Fruit fly (Drosophila melanogaster) whole organism, embryonic: ENCODE data around the gene CG10863.

Experiments
- ATbp ChIP-seq: fragments of 200-800 bp; sonication (Bioruptor generic); optimal IDR thresholded peaks from 2 replicates; lab custom pipeline; 2017; ENCODE audit warnings: missing biosample characterization, mild to moderate bottlenecking, missing genetic modification characterization, missing genetic modification reagents
- CG10147 ChIP-seq: fragments of 200-800 bp; sonication (Bioruptor generic); optimal IDR thresholded peaks from 2 replicates; lab custom pipeline; 2019; ENCODE audit warnings: missing biosample characterization, mild to moderate bottlenecking, missing genetic modification characterization, moderate library complexity
- CG1024 ChIP-seq: fragments of 200-800 bp; sonication (Bioruptor generic); IDR thresholded peaks from 2 replicates; pipeline ENCODE4 v1.3.6; 2022; ENCODE audit warnings: missing biosample characterization, missing genetic modification characterization
- CG10565 ChIP-seq: fragments of 200-800 bp; sonication (Bioruptor generic); optimal IDR thresholded peaks from 3 replicates; lab custom pipeline; 2016; ENCODE audit warnings: missing biosample characterization, mild to moderate bottlenecking, missing genetic modification characterization
- CG11695 ChIP-seq: fragments of 200-800 bp; sonication (Bioruptor generic); IDR thresholded peaks from 3 replicates; pipeline ENCODE4 v1.3.6; 2022; ENCODE audit warnings: missing biosample characterization, missing genetic modification characterization
- CG11696 ChIP-seq: fragments of 200-800 bp; sonication (Bioruptor generic); IDR thresholded peaks from 2 replicates; pipeline ENCODE4 v1.3.6; 2022; ENCODE audit warnings: missing biosample characterization, missing genetic modification characterization
- CG12299 ChIP-seq: fragments of 200-800 bp; sonication (Bioruptor generic); optimal IDR thresholded peaks from 2 replicates; lab custom pipeline; 2018; ENCODE audit warnings: missing biosample characterization, mild to moderate bottlenecking, missing genetic modification characterization
- CG14965 ChIP-seq: fragments of 200-800 bp; sonication (Bioruptor generic); optimal IDR thresholded peaks from 2 replicates; lab custom pipeline; 2016; ENCODE audit warnings: missing biosample characterization, missing genetic modification characterization, borderline replicate concordance
- CG2199 ChIP-seq: fragments of 200-800 bp; sonication (Bioruptor generic); IDR thresholded peaks from 3 replicates; pipeline ENCODE4 v1.3.6; 2022; ENCODE audit warnings: missing biosample characterization, missing genetic modification characterization
- CG30403 ChIP-seq: fragments of 200-800 bp; sonication (Bioruptor generic); optimal IDR thresholded peaks from 3 replicates; lab custom pipeline; 2016; ENCODE audit warnings: missing biosample characterization, missing genetic modification characterization
- CG32767 ChIP-seq: fragments of 200-800 bp; sonication (Bioruptor generic); IDR thresholded peaks from 2 replicates; pipeline ENCODE4 v1.3.6; 2022; ENCODE audit warnings: missing biosample characterization, missing genetic modification characterization
- CG3838 ChIP-seq: fragments of 200-800 bp; sonication (Bioruptor generic); optimal IDR thresholded peaks from 3 replicates; lab custom pipeline; 2016; ENCODE audit warnings: missing biosample characterization, missing genetic modification characterization
- CG4707 ChIP-seq: fragments of 200-800 bp; sonication (Bioruptor generic); optimal IDR thresholded peaks from 2 replicates; lab custom pipeline; 2018; ENCODE audit warnings: missing biosample characterization, mild to moderate bottlenecking, missing genetic modification characterization, moderate library complexity
- CG6854 ChIP-seq: fragments of 200-800 bp; sonication (Bioruptor generic); optimal IDR thresholded peaks from 3 replicates; lab custom pipeline; 2017; ENCODE audit warnings: missing biosample characterization, mild to moderate bottlenecking, missing genetic modification characterization
- CG7987 ChIP-seq: fragments of 200-800 bp; sonication (Bioruptor generic); optimal IDR thresholded peaks from 2 replicates; lab custom pipeline; 2018; ENCODE audit warnings: missing biosample characterization, mild to moderate bottlenecking, missing genetic modification characterization, moderate library complexity
- CG8924 ChIP-seq: fragments of 200-800 bp; optimal IDR thresholded peaks from 3 replicates; lab custom pipeline; 2019; ENCODE audit warnings: missing biosample characterization, mild to moderate bottlenecking, missing genetic modification characterization, moderate library complexity
- CG9727 ChIP-seq: fragments of 200-800 bp; sonication (Bioruptor generic); optimal IDR thresholded peaks from 3 replicates; lab custom pipeline; 2017; ENCODE audit warnings: missing biosample characterization, mild to moderate bottlenecking, missing genetic modification characterization
- CG9817 ChIP-seq: fragments of 200-800 bp; sonication (Bioruptor generic); optimal IDR thresholded peaks from 2 replicates; lab custom pipeline; 2018; ENCODE audit warnings: missing biosample characterization, mild to moderate bottlenecking, missing genetic modification characterization, moderate library complexity
- CG9932 ChIP-seq: fragments of 200-800 bp; sonication (Bioruptor generic); IDR thresholded peaks from 2 replicates; pipeline ENCODE4 v1.3.6; 2022; ENCODE audit warnings: missing biosample characterization, missing genetic modification characterization
- CTCF ChIP-seq: fragments of 200-800 bp; sonication (Bioruptor generic); optimal IDR thresholded peaks from 2 replicates; lab custom pipeline; 2017; ENCODE audit warnings: missing biosample characterization, mild to moderate bottlenecking, missing genetic modification characterization, moderate library complexity
- D ChIP-seq, 2 experiments: fragments of 200-800 bp in 1 of 2; fragments of >200 bp in 1 of 2; sonication (Bioruptor generic) in 1 of 2; optimal IDR thresholded peaks; 2 replicates in 1 of 2; 3 replicates in 1 of 2; lab custom pipeline; 2017; ENCODE audit warnings: mild to moderate bottlenecking in 1 of 2, missing biosample characterization in 1 of 2, missing genetic modification characterization in 1 of 2, missing genetic modification reagents in 1 of 2
- D19B ChIP-seq: fragments of 200-800 bp; sonication (Bioruptor generic); optimal IDR thresholded peaks from 2 replicates; lab custom pipeline; 2017; ENCODE audit warnings: missing biosample characterization, mild to moderate bottlenecking, missing genetic modification characterization
- E2f1 ChIP-seq: fragments of 200-800 bp; sonication (Bioruptor generic); IDR thresholded peaks from 2 replicates; pipeline ENCODE4 v1.3.6; 2022; ENCODE audit warnings: missing biosample characterization, missing genetic modification characterization
- Hand ChIP-seq: fragments of 200-800 bp; sonication (Bioruptor generic); optimal IDR thresholded peaks from 2 replicates; lab custom pipeline; 2017; ENCODE audit warnings: mild to moderate bottlenecking, missing biosample characterization, missing genetic modification reagents, missing genetic modification characterization
- MTF-1 ChIP-seq: fragments of 200-800 bp; sonication (Bioruptor generic); optimal IDR thresholded peaks from 2 replicates; lab custom pipeline; 2018; ENCODE audit warnings: missing biosample characterization, mild to moderate bottlenecking, missing genetic modification characterization, borderline replicate concordance
- Sry-δ ChIP-seq: fragments of 200-800 bp; sonication (Bioruptor generic); optimal IDR thresholded peaks from 2 replicates; lab custom pipeline; 2016; ENCODE audit warnings: missing biosample characterization, missing genetic modification characterization
- TFAM ChIP-seq: fragments of 200-800 bp; sonication (Bioruptor generic); optimal IDR thresholded peaks from 2 replicates; lab custom pipeline; 2017; ENCODE audit warnings: missing biosample characterization, missing genetic modification characterization, inconsistent platforms
- Tbp ChIP-seq: fragments of >200 bp; optimal IDR thresholded peaks from 2 replicates; lab custom pipeline; 2018; ENCODE audit warnings: missing biosample characterization, missing genetic modification characterization
- Vsx1 ChIP-seq: fragments of 200-800 bp; sonication (Bioruptor generic); optimal IDR thresholded peaks from 2 replicates; lab custom pipeline; 2017; ENCODE audit warnings: missing biosample characterization, mild to moderate bottlenecking, missing genetic modification characterization, missing genetic modification reagents
- ab ChIP-seq: fragments of 200-800 bp; sonication (Bioruptor generic); optimal IDR thresholded peaks from 2 replicates; lab custom pipeline; 2016; ENCODE audit warnings: missing biosample characterization, missing genetic modification characterization
- aop ChIP-seq: fragments of 200-800 bp; sonication (Bioruptor generic); IDR thresholded peaks from 2 replicates; pipeline ENCODE4 v1.3.6; 2022; ENCODE audit warnings: missing biosample characterization, missing genetic modification characterization
- bbx ChIP-seq: fragments of 200-800 bp; sonication (Bioruptor generic); IDR thresholded peaks from 2 replicates; pipeline ENCODE4 v1.3.6; 2022; ENCODE audit warnings: missing biosample characterization, missing genetic modification characterization; ENCODE audit not compliant: partially characterized antibody
- btn ChIP-seq: fragments of 200-800 bp; sonication (Bioruptor generic); optimal IDR thresholded peaks from 2 replicates; lab custom pipeline; 2016; ENCODE audit warnings: missing biosample characterization, missing genetic modification characterization
- cad ChIP-seq: fragments of >200 bp; optimal IDR thresholded peaks from 2 replicates; lab custom pipeline; 2017; ENCODE audit warnings: missing biosample characterization, missing genetic modification characterization
- caup ChIP-seq: fragments of 200-800 bp; sonication (Bioruptor generic); optimal IDR thresholded peaks from 3 replicates; lab custom pipeline; 2017; ENCODE audit warnings: missing biosample characterization, mild to moderate bottlenecking, missing genetic modification characterization, moderate library complexity; ENCODE audit not compliant: severe bottlenecking
- esg ChIP-seq: fragments of 200-800 bp; sonication (Bioruptor generic); conservative IDR thresholded peaks from 2 replicates; pipeline ENCODE4 v1.3.6; 2022; ENCODE audit warnings: missing biosample characterization, missing genetic modification characterization
- gcm ChIP-seq: fragments of 200-800 bp; sonication (Bioruptor generic); optimal IDR thresholded peaks from 2 replicates; lab custom pipeline; 2019; ENCODE audit warnings: missing biosample characterization, mild to moderate bottlenecking, missing genetic modification characterization, moderate library complexity
- gro ChIP-seq: fragments of 200-800 bp; sonication (Bioruptor generic); optimal IDR thresholded peaks from 2 replicates; lab custom pipeline; 2016; ENCODE audit warnings: missing biosample characterization, missing genetic modification characterization
- lab ChIP-seq: fragments of 200-800 bp; sonication (Bioruptor generic); optimal IDR thresholded peaks from 3 replicates; lab custom pipeline; 2017; ENCODE audit warnings: missing biosample characterization, missing genetic modification characterization, mild to moderate bottlenecking, moderate library complexity, missing genetic modification reagents
- mld ChIP-seq: fragments of 200-800 bp; sonication (Bioruptor generic); IDR thresholded peaks from 3 replicates; pipeline ENCODE4 v1.3.6; 2022; ENCODE audit warnings: missing biosample characterization, missing genetic modification characterization; ENCODE audit not compliant: partially characterized antibody
- nau ChIP-seq: fragments of 200-800 bp; sonication (Bioruptor generic); optimal IDR thresholded peaks from 3 replicates; lab custom pipeline; 2017; ENCODE audit warnings: missing biosample characterization, mild to moderate bottlenecking, missing genetic modification characterization, missing genetic modification reagents
- pnt ChIP-seq: fragments of 200-800 bp; sonication (Bioruptor generic); optimal IDR thresholded peaks from 3 replicates; lab custom pipeline; 2016; ENCODE audit warnings: missing biosample characterization, missing genetic modification characterization
- salm ChIP-seq: fragments of 200-800 bp; sonication (Bioruptor generic); optimal IDR thresholded peaks from 2 replicates; lab custom pipeline; 2018; ENCODE audit warnings: missing biosample characterization, mild to moderate bottlenecking, missing genetic modification characterization
- scrt ChIP-seq: fragments of 200-800 bp; sonication (Bioruptor generic); optimal IDR thresholded peaks from 2 replicates; lab custom pipeline; 2018; ENCODE audit warnings: missing biosample characterization, mild to moderate bottlenecking, missing genetic modification characterization, moderate library complexity
- sens-2 ChIP-seq: fragments of 200-800 bp; sonication (Bioruptor generic); IDR thresholded peaks from 2 replicates; pipeline ENCODE4 v1.3.6; 2022; ENCODE audit warnings: missing biosample characterization, missing genetic modification characterization
- sisA ChIP-seq: fragments of 200-800 bp; sonication (Bioruptor generic); IDR thresholded peaks from 2 replicates; pipeline ENCODE4 v1.3.6; 2022; ENCODE audit warnings: missing biosample characterization, missing genetic modification characterization
- sna ChIP-seq: fragments of 200-800 bp; sonication (Bioruptor generic); IDR thresholded peaks from 2 replicates; pipeline ENCODE4 v1.3.6; 2022; ENCODE audit warnings: missing biosample characterization, missing genetic modification characterization; ENCODE audit not compliant: partially characterized antibody
- ttk ChIP-seq: fragments of 200-800 bp; sonication (Bioruptor generic); IDR thresholded peaks from 2 replicates; pipeline ENCODE4 v2.1.2; 2022; ENCODE audit warnings: missing biosample characterization, missing genetic modification characterization
- yki ChIP-seq: fragments of >200 bp; optimal IDR thresholded peaks from 3 replicates; lab custom pipeline; 2018
- zf30C ChIP-seq: fragments of 200-800 bp; sonication (Bioruptor generic); optimal IDR thresholded peaks from 3 replicates; lab custom pipeline; 2018; ENCODE audit warnings: missing biosample characterization, mild to moderate bottlenecking, missing genetic modification characterization

Gene CG10863

dm6 chr3L:3977622-3978355, 35.5 kb upstream of the CG10863 start (continued):
- TF ChIP-seq E2f1 (GFP tag; lab: Robert Waterston, UW), result no peak
- TF ChIP-seq Sry-δ, result no peak
- no peak for TF ChIP-seq CG9932 (GFP tag; lab: Robert Waterston, UW)
- TF ChIP-seq CG11696, result no peak
- TF ChIP-seq sna (GFP tag; lab: Robert Waterston, UW), result no peak
- TF ChIP-seq CG7987 (GFP tag; lab: Kevin White, UChicago), result no peak
- peak; percentile 48 for TF ChIP-seq CG8924 (tag; lab: Kevin White, UChicago)
- TF ChIP-seq cad, result no peak
- TF ChIP-seq lab (GFP tag; lab: Kevin White, UChicago), result no peak
- no peak for TF ChIP-seq CG9817 (tag; lab: Kevin White, UChicago)
- no peak for TF ChIP-seq btn (GFP tag; lab: Kevin White, UChicago)
- TF ChIP-seq Tbp (GFP tag; lab: Kevin White, UChicago), result no peak
- TF ChIP-seq CTCF (GFP tag; lab: Kevin White, UChicago), result no peak
- peak; percentile 78 for TF ChIP-seq CG9727 (GFP tag; lab: Kevin White, UChicago)
- no peak for TF ChIP-seq CG12299 (tag; lab: Kevin White, UChicago)
- no peak for TF ChIP-seq nau (GFP tag; lab: Kevin White, UChicago)
- TF ChIP-seq CG3838 (GFP tag; lab: Kevin White, UChicago), result no peak
- no peak for TF ChIP-seq sens-2 (GFP tag; lab: Robert Waterston, UW)
- TF ChIP-seq CG4707 (GFP tag; lab: Kevin White, UChicago), result no peak
- no peak for TF ChIP-seq esg (GFP tag; lab: Robert Waterston, UW)
- TF ChIP-seq Vsx1, result no peak
- no peak for TF ChIP-seq D19B (GFP tag; lab: Kevin White, UChicago)
- no peak for TF ChIP-seq sisA
- no peak for TF ChIP-seq CG11695 (GFP tag; lab: Robert Waterston, UW)
- no peak for TF ChIP-seq TFAM
- TF ChIP-seq bbx (GFP tag; lab: Robert Waterston, UW), result no peak
- no peak for TF ChIP-seq gro (GFP tag; lab: Kevin White, UChicago)
- TF ChIP-seq scrt (GFP tag; lab: Kevin White, UChicago), result no peak
- TF ChIP-seq ATbp (GFP tag; lab: Kevin White, UChicago), result no peak
- no peak for TF ChIP-seq caup (GFP tag; lab: Kevin White, UChicago)
- no peak for TF ChIP-seq ttk (GFP tag; lab: Robert Waterston, UW)
- TF ChIP-seq ab (GFP tag; lab: Kevin White, UChicago), result no peak
- no peak for TF ChIP-seq salm
- TF ChIP-seq CG10565 (GFP tag; lab: Kevin White, UChicago), result no peak
- no peak for TF ChIP-seq CG2199 (GFP tag; lab: Robert Waterston, UW)
- no peak for TF ChIP-seq aop
- no peak for TF ChIP-seq D (optimal IDR thresholded peaks at IDR 0.05; lab: Kevin White, UChicago)
- TF ChIP-seq D (GFP tag; optimal IDR thresholded peaks at IDR 0.05; lab: Kevin White, UChicago), result peak; percentile 14
- no peak for TF ChIP-seq MTF-1
- TF ChIP-seq CG14965 (GFP tag; lab: Kevin White, UChicago), result no peak
- TF ChIP-seq CG6854 (GFP tag; lab: Kevin White, UChicago), result no peak
- no peak for TF ChIP-seq CG32767
- TF ChIP-seq zf30C (GFP tag; lab: Kevin White, UChicago), result peak; percentile 93
- no peak for TF ChIP-seq Hand (GFP tag; lab: Kevin White, UChicago)
- TF ChIP-seq mld, result no peak
- TF ChIP-seq yki (lab: Kevin White, UChicago), result no peak
- TF ChIP-seq CG30403, result no peak
- TF ChIP-seq CG1024 (GFP tag; lab: Robert Waterston, UW), result no peak
- no peak for TF ChIP-seq CG10147 (GFP tag; lab: Kevin White, UChicago)
- peak; percentile 19 for TF ChIP-seq gcm (GFP tag; lab: Kevin White, UChicago)
- no peak for TF ChIP-seq pnt (GFP tag; lab: Kevin White, UChicago)
